Fruit fly (Drosophila melanogaster) whole organism, embryonic: ENCODE data around the gene Polr3H.

Source experiments
- CG10147 ChIP-seq: fragments of 200-800 bp; sonication (Bioruptor generic); optimal IDR thresholded peaks from 2 replicates; lab custom pipeline; 2019; ENCODE audit warnings: missing biosample characterization, mild to moderate bottlenecking, missing genetic modification characterization, moderate library complexity
- CG1024 ChIP-seq: fragments of 200-800 bp; sonication (Bioruptor generic); IDR thresholded peaks from 2 replicates; pipeline ENCODE4 v1.3.6; 2022; ENCODE audit warnings: missing biosample characterization, missing genetic modification characterization
- CG11085 ChIP-seq: fragments of 200-800 bp; sonication (Bioruptor generic); IDR thresholded peaks from 2 replicates; pipeline ENCODE4 v1.3.6; 2022; ENCODE audit warnings: missing biosample characterization, missing genetic modification characterization
- CG12391 ChIP-seq: fragments of 200-800 bp; sonication (Bioruptor generic); optimal IDR thresholded peaks from 3 replicates; lab custom pipeline; 2018; ENCODE audit warnings: missing biosample characterization, mild to moderate bottlenecking, missing genetic modification characterization, moderate library complexity
- CG13424 ChIP-seq: fragments of 200-800 bp; sonication (Bioruptor generic); optimal IDR thresholded peaks from 2 replicates; lab custom pipeline; 2019; ENCODE audit warnings: missing biosample characterization, mild to moderate bottlenecking, missing genetic modification characterization, moderate library complexity
- CG14710 ChIP-seq: fragments of 200-800 bp; sonication (Bioruptor generic); optimal IDR thresholded peaks from 3 replicates; lab custom pipeline; 2019; ENCODE audit warnings: missing biosample characterization, mild to moderate bottlenecking, missing genetic modification characterization, moderate library complexity
- CG17361 ChIP-seq: fragments of 200-800 bp; sonication (Bioruptor generic); IDR thresholded peaks from 3 replicates; pipeline ENCODE4 v1.3.6; 2022; ENCODE audit warnings: missing biosample characterization, missing genetic modification characterization
- CG2129 ChIP-seq: fragments of 200-800 bp; sonication (Bioruptor generic); IDR thresholded peaks from 2 replicates; pipeline ENCODE4 v1.3.6; 2022; ENCODE audit warnings: missing biosample characterization, missing genetic modification characterization; ENCODE audit not compliant: partially characterized antibody
- CG30403 ChIP-seq: fragments of 200-800 bp; sonication (Bioruptor generic); optimal IDR thresholded peaks from 3 replicates; lab custom pipeline; 2016; ENCODE audit warnings: missing biosample characterization, missing genetic modification characterization
- CG31365 ChIP-seq: fragments of 200-800 bp; sonication (Bioruptor generic); optimal IDR thresholded peaks from 2 replicates; lab custom pipeline; 2018; ENCODE audit warnings: missing biosample characterization, mild to moderate bottlenecking, missing genetic modification characterization
- CG3407 ChIP-seq: fragments of 200-800 bp; sonication (Bioruptor generic); optimal IDR thresholded peaks from 2 replicates; lab custom pipeline; 2018; ENCODE audit warnings: missing biosample characterization, mild to moderate bottlenecking, missing genetic modification characterization
- CG6689 ChIP-seq: fragments of 200-800 bp; sonication (Bioruptor generic); IDR thresholded peaks from 2 replicates; pipeline ENCODE4 v1.3.6; 2022; ENCODE audit warnings: missing biosample characterization, missing genetic modification characterization
- CG6813 ChIP-seq: fragments of 200-800 bp; sonication (Bioruptor generic); optimal IDR thresholded peaks from 2 replicates; lab custom pipeline; 2017; ENCODE audit warnings: missing biosample characterization, missing genetic modification characterization, mild to moderate bottlenecking, moderate library complexity, missing genetic modification reagents
- CG7963 ChIP-seq: fragments of 200-800 bp; sonication (Bioruptor generic); IDR thresholded peaks from 3 replicates; pipeline ENCODE4 v1.3.6; 2022; ENCODE audit warnings: missing biosample characterization, missing genetic modification characterization; ENCODE audit not compliant: partially characterized antibody
- CG9727 ChIP-seq: fragments of 200-800 bp; sonication (Bioruptor generic); optimal IDR thresholded peaks from 3 replicates; lab custom pipeline; 2017; ENCODE audit warnings: missing biosample characterization, mild to moderate bottlenecking, missing genetic modification characterization
- CG9876 ChIP-seq: fragments of 200-800 bp; sonication (Bioruptor generic); optimal IDR thresholded peaks from 2 replicates; lab custom pipeline; 2016; ENCODE audit warnings: missing biosample characterization, missing genetic modification characterization
- Camta ChIP-seq: fragments of 200-800 bp; sonication (Bioruptor generic); optimal IDR thresholded peaks from 2 replicates; lab custom pipeline; 2016; ENCODE audit warnings: missing biosample characterization, missing genetic modification characterization
- Dref ChIP-seq: fragments of 200-800 bp; sonication (Bioruptor generic); IDR thresholded peaks from 2 replicates; pipeline ENCODE4 v1.3.6; 2022; ENCODE audit warnings: missing biosample characterization, missing genetic modification characterization
- Elba2 ChIP-seq: fragments of 200-800 bp; sonication (Bioruptor generic); optimal IDR thresholded peaks from 3 replicates; lab custom pipeline; 2016; ENCODE audit warnings: missing biosample characterization, missing genetic modification characterization
- H15 ChIP-seq: fragments of 200-800 bp; sonication (Bioruptor generic); IDR thresholded peaks from 3 replicates; pipeline ENCODE4 v1.3.6; 2022; ENCODE audit warnings: missing biosample characterization, missing genetic modification characterization
- HHEX ChIP-seq: fragments of 200-800 bp; sonication (Bioruptor generic); optimal IDR thresholded peaks from 3 replicates; lab custom pipeline; 2017; ENCODE audit warnings: missing biosample characterization, mild to moderate bottlenecking, missing genetic modification characterization, missing genetic modification reagents
- Jarid2 ChIP-seq: fragments of 200-800 bp; sonication (Bioruptor generic); optimal IDR thresholded peaks from 3 replicates; lab custom pipeline; 2017; ENCODE audit warnings: mild to moderate bottlenecking, missing biosample characterization, missing genetic modification reagents, missing genetic modification characterization
- MBD-R2 ChIP-seq: fragments of 200-800 bp; sonication (Bioruptor generic); IDR thresholded peaks from 2 replicates; pipeline ENCODE4 v1.3.6; 2022; ENCODE audit warnings: missing biosample characterization, missing genetic modification characterization
- MESR4 ChIP-seq: fragments of 200-800 bp; sonication (Bioruptor generic); optimal IDR thresholded peaks from 2 replicates; lab custom pipeline; 2018; ENCODE audit warnings: missing biosample characterization, mild to moderate bottlenecking, missing genetic modification characterization, moderate library complexity
- MTF-1 ChIP-seq: fragments of 200-800 bp; sonication (Bioruptor generic); optimal IDR thresholded peaks from 2 replicates; lab custom pipeline; 2018; ENCODE audit warnings: missing biosample characterization, mild to moderate bottlenecking, missing genetic modification characterization, borderline replicate concordance
- Med ChIP-seq: fragments of 200-800 bp; sonication (Bioruptor generic); peaks from one replicate; lab custom pipeline; 2016; ENCODE audit warnings: missing biosample characterization, missing genetic modification characterization, mild to moderate bottlenecking, inconsistent platforms, moderate library complexity
- Neu2 ChIP-seq: fragments of 200-800 bp; sonication (Bioruptor generic); optimal IDR thresholded peaks from 3 replicates; lab custom pipeline; 2016; ENCODE audit warnings: missing biosample characterization, missing genetic modification characterization, borderline replicate concordance
- Ravus ChIP-seq: fragments of 200-800 bp; sonication (Bioruptor generic); IDR thresholded peaks from 2 replicates; pipeline ENCODE4 v1.3.6; 2022; ENCODE audit warnings: missing biosample characterization, missing genetic modification characterization
- Rx ChIP-seq: fragments of 200-800 bp; sonication (Bioruptor generic); IDR thresholded peaks from 2 replicates; pipeline ENCODE4 v1.3.6; 2022; ENCODE audit warnings: missing biosample characterization, missing genetic modification characterization
- Side ChIP-seq: fragments of 200-800 bp; sonication (Bioruptor generic); optimal IDR thresholded peaks from 2 replicates; lab custom pipeline; 2016; ENCODE audit warnings: missing biosample characterization, missing genetic modification characterization
- Stat92E ChIP-seq, 3 experiments: fragments of >200 bp in 2 of 3; fragments of 200-800 bp in 1 of 3; sonication (Bioruptor generic) in 1 of 3; optimal IDR thresholded peaks; 2 replicates each; lab custom pipeline; 2017 to 2019; ENCODE audit warnings: missing biosample characterization in 3 of 3, missing genetic modification characterization in 3 of 3, mild to moderate bottlenecking in 1 of 3, moderate library complexity in 1 of 3
- YL-1 ChIP-seq: fragments of 200-800 bp; sonication (Bioruptor generic); optimal IDR thresholded peaks from 3 replicates; lab custom pipeline; 2017; ENCODE audit warnings: missing biosample characterization, mild to moderate bottlenecking, missing genetic modification characterization
- ab ChIP-seq: fragments of 200-800 bp; sonication (Bioruptor generic); optimal IDR thresholded peaks from 2 replicates; lab custom pipeline; 2016; ENCODE audit warnings: missing biosample characterization, missing genetic modification characterization
- ash1 ChIP-seq: fragments of 200-800 bp; sonication (Bioruptor generic); optimal IDR thresholded peaks from 2 replicates; lab custom pipeline; 2018; ENCODE audit warnings: missing biosample characterization, mild to moderate bottlenecking, missing genetic modification characterization
- dm ChIP-seq: fragments of 200-800 bp; sonication (Bioruptor generic); optimal IDR thresholded peaks from 3 replicates; lab custom pipeline; 2016; ENCODE audit warnings: missing biosample characterization, missing genetic modification characterization
- fd102C ChIP-seq: fragments of 200-800 bp; sonication (Bioruptor generic); optimal IDR thresholded peaks from 2 replicates; lab custom pipeline; 2018; ENCODE audit warnings: missing biosample characterization, mild to moderate bottlenecking, missing genetic modification characterization, moderate library complexity
- grn ChIP-seq: fragments of 200-800 bp; sonication (Bioruptor generic); optimal IDR thresholded peaks from 3 replicates; lab custom pipeline; 2017; ENCODE audit warnings: missing biosample characterization, missing genetic modification characterization
- gro ChIP-seq: fragments of 200-800 bp; sonication (Bioruptor generic); optimal IDR thresholded peaks from 2 replicates; lab custom pipeline; 2016; ENCODE audit warnings: missing biosample characterization, missing genetic modification characterization
- lbe ChIP-seq: fragments of 200-800 bp; sonication (Bioruptor generic); optimal IDR thresholded peaks from 2 replicates; lab custom pipeline; 2016; ENCODE audit warnings: missing biosample characterization, mild to moderate bottlenecking, missing genetic modification characterization
- nerfin-1 ChIP-seq: fragments of 200-800 bp; sonication (Bioruptor generic); optimal IDR thresholded peaks from 3 replicates; lab custom pipeline; 2019; ENCODE audit warnings: missing biosample characterization, mild to moderate bottlenecking, missing genetic modification characterization, moderate library complexity
- pb ChIP-seq: fragments of 200-800 bp; sonication (Bioruptor generic); optimal IDR thresholded peaks from 3 replicates; lab custom pipeline; 2016; ENCODE audit warnings: missing biosample characterization, missing genetic modification characterization
- pzg ChIP-seq: fragments of 200-800 bp; sonication (Bioruptor generic); optimal IDR thresholded peaks from 3 replicates; lab custom pipeline; 2018; ENCODE audit warnings: missing biosample characterization, mild to moderate bottlenecking, missing genetic modification characterization, moderate library complexity
- salm ChIP-seq: fragments of 200-800 bp; sonication (Bioruptor generic); optimal IDR thresholded peaks from 2 replicates; lab custom pipeline; 2018; ENCODE audit warnings: missing biosample characterization, mild to moderate bottlenecking, missing genetic modification characterization
- schlank ChIP-seq: fragments of 200-800 bp; sonication (Bioruptor generic); optimal IDR thresholded peaks from 2 replicates; lab custom pipeline; 2018; ENCODE audit warnings: missing biosample characterization, mild to moderate bottlenecking, missing genetic modification characterization
- shn ChIP-seq: fragments of 200-800 bp; sonication (Bioruptor generic); optimal IDR thresholded peaks from 3 replicates; lab custom pipeline; 2016; ENCODE audit warnings: missing biosample characterization, missing genetic modification characterization
- sna ChIP-seq: fragments of 200-800 bp; sonication (Bioruptor generic); IDR thresholded peaks from 2 replicates; pipeline ENCODE4 v1.3.6; 2022; ENCODE audit warnings: missing biosample characterization, missing genetic modification characterization; ENCODE audit not compliant: partially characterized antibody
- sqz ChIP-seq: fragments of 200-800 bp; sonication (Bioruptor generic); optimal IDR thresholded peaks from 3 replicates; lab custom pipeline; 2018; ENCODE audit warnings: missing biosample characterization, mild to moderate bottlenecking, missing genetic modification characterization
- sr ChIP-seq: fragments of 200-800 bp; sonication (Bioruptor generic); IDR thresholded peaks from 3 replicates; pipeline ENCODE4 v1.3.6; 2022; ENCODE audit warnings: missing biosample characterization, missing genetic modification characterization
- tap ChIP-seq: fragments of 200-800 bp; optimal IDR thresholded peaks from 3 replicates; lab custom pipeline; 2019; ENCODE audit warnings: missing biosample characterization, mild to moderate bottlenecking, missing genetic modification characterization, moderate library complexity
- twi ChIP-seq: fragments of 200-800 bp; optimal IDR thresholded peaks from 2 replicates; lab custom pipeline; 2019; ENCODE audit warnings: missing biosample characterization, mild to moderate bottlenecking, missing genetic modification characterization, moderate library complexity

Gene Polr3H

dm6 chr3L:11680298-11680697, 31.7 kb downstream of the Polr3H start, which contains the start of gene CG32085 (continued):
- TF ChIP-seq CG17361 (GFP tag; lab: Robert Waterston, UW) = 0 out of 3 replicates have a peak, but pooled peaks have one; percentile 27
- TF ChIP-seq CG10147 (GFP tag; lab: Kevin White, UChicago) = peak; percentile 30
- no peak for TF ChIP-seq sqz (GFP tag; lab: Kevin White, UChicago)
- TF ChIP-seq tap (tag; lab: Kevin White, UChicago) = no peak
- no peak for TF ChIP-seq fd102C (GFP tag; lab: Kevin White, UChicago)
- TF ChIP-seq CG9727 (GFP tag; lab: Kevin White, UChicago) = no peak
- TF ChIP-seq salm (tag; lab: Kevin White, UChicago) = no peak
- TF ChIP-seq dm (GFP tag; lab: Kevin White, UChicago) = peak; percentile 4
- no peak for TF ChIP-seq MESR4 (GFP tag; lab: Kevin White, UChicago)
- TF ChIP-seq CG12391 (tag; lab: Kevin White, UChicago) = peak; percentile 10
- TF ChIP-seq schlank = peak; percentile 67
- no peak for TF ChIP-seq Ravus (GFP tag; lab: Robert Waterston, UW)
- no peak for TF ChIP-seq twi (tag; lab: Kevin White, UChicago)
- TF ChIP-seq shn = peak; percentile 42
- peak; percentile 41; the same call in 1 of the 3 replicates for TF ChIP-seq H15 (GFP tag; lab: Robert Waterston, UW)
- no peak for TF ChIP-seq CG2129 (GFP tag; lab: Robert Waterston, UW)
- no peak for TF ChIP-seq ash1 (GFP tag; lab: Kevin White, UChicago)
- TF ChIP-seq YL-1 = no peak
- TF ChIP-seq CG7963 (GFP tag; lab: Robert Waterston, UW) = no peak
- peak; percentile 37 for TF ChIP-seq Dref (GFP tag; lab: Robert Waterston, UW)
- TF ChIP-seq Stat92E (GFP tag; optimal IDR thresholded peaks at IDR 0.05; lab: Kevin White, UChicago) = no peak
- TF ChIP-seq Camta (GFP tag; lab: Kevin White, UChicago) = peak; percentile 0
- TF ChIP-seq MTF-1 (GFP tag; lab: Kevin White, UChicago) = no peak
- peak; percentile 48 for TF ChIP-seq CG30403 (GFP tag; lab: Kevin White, UChicago)
- TF ChIP-seq Med (GFP tag; lab: Kevin White, UChicago) = peak; percentile 95
- TF ChIP-seq lbe (GFP tag; lab: Kevin White, UChicago) = no peak
- TF ChIP-seq ab = no peak
- no peak for TF ChIP-seq CG3407
- no peak for TF ChIP-seq CG14710
- peak; percentile 25 for TF ChIP-seq nerfin-1
- 0 out of 3 replicates have a peak, but pooled peaks have one; percentile 55 for TF ChIP-seq sr (GFP tag; lab: Robert Waterston, UW)
- peak; percentile 53 for TF ChIP-seq Rx
- TF ChIP-seq CG31365 (tag; lab: Kevin White, UChicago) = peak; percentile 63
- TF ChIP-seq CG11085 (GFP tag; lab: Robert Waterston, UW) = no peak
- no peak for TF ChIP-seq grn (GFP tag; lab: Kevin White, UChicago)
- peak; percentile 24 for TF ChIP-seq Side
- TF ChIP-seq CG6813 = peak; percentile 50
- 0 out of 2 replicates have a peak, but pooled peaks have one; percentile 30 for TF ChIP-seq CG6689 (GFP tag; lab: Robert Waterston, UW)
- TF ChIP-seq CG9876 = peak; percentile 28
- peak; percentile 53 for TF ChIP-seq HHEX (GFP tag; lab: Kevin White, UChicago)
- peak; percentile 48 for TF ChIP-seq CG13424 (tag; lab: Kevin White, UChicago)
- TF ChIP-seq pb (GFP tag; lab: Kevin White, UChicago) = peak; percentile 25
- no peak for TF ChIP-seq Neu2 (GFP tag; lab: Kevin White, UChicago)
- TF ChIP-seq CG1024 (GFP tag; lab: Robert Waterston, UW) = no peak; the same call in 1 of the 2 replicates
- TF ChIP-seq gro = peak; percentile 8
- TF ChIP-seq sna (GFP tag; lab: Robert Waterston, UW) = no peak
- peak; percentile 51 for TF ChIP-seq Jarid2
- TF ChIP-seq pzg = peak; percentile 26
- no peak for TF ChIP-seq Elba2 (GFP tag; lab: Kevin White, UChicago)
- TF ChIP-seq MBD-R2 (GFP tag; lab: Robert Waterston, UW) = peak; percentile 53; the same call in 1 of the 2 replicates
